Worm (Caenorhabditis elegans): ENCODE measurements around the gene Y75B12B.1.

ce11 chrV:15193909-15194308, 9.4 kb downstream of the Y75B12B.1 start, which contains the start of gene Y75B12B.13:
- TF ChIP-seq W03F9.2 (tag; optimal IDR thresholded peaks at IDR 0.05) (no peak), him-1 (tag; optimal IDR thresholded peaks at IDR 0.05) (no peak), dao-5 (tag; optimal IDR thresholded peaks at IDR 0.05) (no peak)

Measured in whole organism, L4/young adult.